Worm (Caenorhabditis elegans) whole organism, L2 larva: ENCODE measurements around the gene Y53G8AR.9.

Experiments
- ceh-82 ChIP-seq: fragments of 150-350 bp; optimal IDR thresholded peaks from 2 replicates; lab custom pipeline; 2014; ENCODE audit warnings: missing biosample characterization, missing genetic modification characterization
- egl-27 ChIP-seq: sonication (generic microtip); optimal IDR thresholded peaks from 3 replicates; lab custom pipeline; 2017; ENCODE audit warnings: missing biosample characterization, missing genetic modification reagents, missing genetic modification characterization
- fos-1 ChIP-seq: fragments of 150-350 bp; optimal IDR thresholded peaks from 2 replicates; lab custom pipeline; 2014; ENCODE audit warnings: missing biosample characterization, missing genetic modification characterization
- lsy-2 ChIP-seq, 2 experiments: fragments of 150-350 bp in 1 of 2; sonication (generic microtip) in 1 of 2; optimal IDR thresholded peaks; 2 replicates each; lab custom pipeline; 2014 to 2017; ENCODE audit warnings: missing biosample characterization in 2 of 2, missing genetic modification characterization in 2 of 2
- nhr-10 ChIP-seq: sonication (generic microtip); optimal IDR thresholded peaks from 2 replicates; lab custom pipeline; 2017; ENCODE audit warnings: missing biosample characterization, missing genetic modification characterization
- nhr-11 ChIP-seq: fragments of 150-350 bp; optimal IDR thresholded peaks from 2 replicates; lab custom pipeline; 2014; ENCODE audit warnings: missing biosample characterization, missing genetic modification characterization
- nhr-23 ChIP-seq: fragments of 150-350 bp; optimal IDR thresholded peaks from 2 replicates; lab custom pipeline; 2014; ENCODE audit warnings: missing biosample characterization, missing genetic modification reagents, missing genetic modification characterization
- nhr-25 ChIP-seq: fragments of 150-350 bp; sonication (generic microtip); optimal IDR thresholded peaks from 3 replicates; lab custom pipeline; 2014; ENCODE audit warnings: missing biosample characterization, missing genetic modification characterization
- skn-1 ChIP-seq: sonication (generic microtip); optimal IDR thresholded peaks from 2 replicates; lab custom pipeline; 2017; ENCODE audit warnings: missing biosample characterization, missing genetic modification characterization

ce11 chrIII:3312111-3312510 is 8.9 kb downstream of the Y53G8AR.9 start:
- TF ChIP-seq nhr-11: no peak
- TF ChIP-seq lsy-2 (tag; optimal IDR thresholded peaks at IDR 0.05; lab: Kevin White, UChicago): peak in 1 of 2 experiments; percentile 86
- TF ChIP-seq skn-1 (tag; lab: Kevin White, UChicago): no peak
- TF ChIP-seq ceh-82 (tag; lab: Kevin White, UChicago): no peak
- no peak for TF ChIP-seq egl-27 (tag; lab: Kevin White, UChicago)
- TF ChIP-seq nhr-23 (tag; lab: Kevin White, UChicago): no peak
- no peak for TF ChIP-seq fos-1 (tag; lab: Kevin White, UChicago)
- no peak for TF ChIP-seq nhr-25
- TF ChIP-seq nhr-10: no peak
